Worm (Caenorhabditis elegans) whole organism, young adult: Measurements from ENCODE around the gene R05G6.4.
A peak's percentile ranks its signal among the peaks of the same experiment; 100 is the strongest.

Experiments
- B0019.2 ChIP-seq: fragments of 200-800 bp; sonication (Bioruptor generic); conservative IDR thresholded peaks from 2 replicates; pipeline ENCODE4 v1.3.6; 2022; ENCODE audit warnings: missing genetic modification reagents, missing genetic modification characterization, missing compliant biosample characterization
- C17E4.6 ChIP-seq: fragments of 200-800 bp; sonication (Bioruptor generic); IDR thresholded peaks from 2 replicates; pipeline ENCODE4 v1.3.6; 2022; ENCODE audit warnings: missing genetic modification reagents, missing genetic modification characterization, missing compliant biosample characterization
- D2030.7 ChIP-seq: fragments of 200-800 bp; sonication (Bioruptor generic); IDR thresholded peaks from 2 replicates; pipeline ENCODE4 v1.3.6; 2022; ENCODE audit warnings: missing genetic modification reagents, missing genetic modification characterization, missing compliant biosample characterization
- F33H1.4 ChIP-seq: fragments of 200-800 bp; sonication (Bioruptor generic); IDR thresholded peaks from 2 replicates; pipeline ENCODE4 v1.3.6; 2022; ENCODE audit warnings: missing genetic modification reagents, missing genetic modification characterization, missing compliant biosample characterization
- F49E8.2 ChIP-seq: sonication (generic microtip); optimal IDR thresholded peaks from 3 replicates; lab custom pipeline; 2017; ENCODE audit warnings: missing genetic modification characterization, mild to moderate bottlenecking, missing compliant biosample characterization, antibody characterized with exemption, moderate library complexity; ENCODE audit not compliant: insufficient read depth
- F57A8.1 ChIP-seq: fragments of 200-800 bp; sonication (Bioruptor generic); optimal IDR thresholded peaks from 2 replicates; lab custom pipeline; 2018; ENCODE audit warnings: mild to moderate bottlenecking, missing genetic modification characterization, moderate library complexity, missing compliant biosample characterization
- Y53G8AR.9 ChIP-seq: fragments of 200-800 bp; sonication (Bioruptor generic); conservative IDR thresholded peaks from 2 replicates; pipeline ENCODE4 v1.3.6; 2022; ENCODE audit warnings: missing genetic modification reagents, missing genetic modification characterization, missing compliant biosample characterization
- akir-1 ChIP-seq: fragments of 200-800 bp; sonication (Bioruptor generic); optimal IDR thresholded peaks from 2 replicates; lab custom pipeline; 2018; ENCODE audit warnings: mild to moderate bottlenecking, missing genetic modification characterization, moderate library complexity, missing compliant biosample characterization
- athp-1 ChIP-seq: sonication (generic microtip); optimal IDR thresholded peaks from 2 replicates; lab custom pipeline; 2017; ENCODE audit warnings: mild to moderate bottlenecking, missing genetic modification characterization, missing compliant biosample characterization
- attf-5 ChIP-seq: fragments of 200-800 bp; sonication (Bioruptor generic); optimal IDR thresholded peaks from 2 replicates; lab custom pipeline; 2018; ENCODE audit warnings: mild to moderate bottlenecking, missing genetic modification characterization, missing compliant biosample characterization
- attf-6 ChIP-seq: fragments of 200-800 bp; sonication (Bioruptor generic); IDR thresholded peaks from 2 replicates; pipeline ENCODE4 v1.3.6; 2022; ENCODE audit warnings: missing genetic modification reagents, missing genetic modification characterization, missing compliant biosample characterization
- bed-1 ChIP-seq: fragments of 200-800 bp; sonication (Bioruptor generic); IDR thresholded peaks from 2 replicates; pipeline ENCODE4 v1.3.6; 2022; ENCODE audit warnings: missing genetic modification reagents, missing genetic modification characterization, missing compliant biosample characterization
- bed-2 ChIP-seq: fragments of 200-800 bp; sonication (Bioruptor generic); IDR thresholded peaks from 2 replicates; pipeline ENCODE4 v1.3.6; 2022; ENCODE audit warnings: missing genetic modification reagents, missing genetic modification characterization, missing compliant biosample characterization
- cebp-2 ChIP-seq: fragments of 200-800 bp; sonication (Bioruptor generic); IDR thresholded peaks from 2 replicates; pipeline ENCODE4 v1.3.6; 2022; ENCODE audit warnings: missing genetic modification characterization, missing compliant biosample characterization
- ceh-27 ChIP-seq: fragments of 200-800 bp; sonication (Bioruptor generic); optimal IDR thresholded peaks from 2 replicates; lab custom pipeline; 2018; ENCODE audit warnings: mild to moderate bottlenecking, missing genetic modification characterization, moderate library complexity, missing compliant biosample characterization
- ceh-58 ChIP-seq: fragments of 200-800 bp; sonication (Bioruptor generic); IDR thresholded peaks from 2 replicates; pipeline ENCODE4 v1.3.6; 2022; ENCODE audit warnings: missing genetic modification characterization, missing compliant biosample characterization
- ceh-79 ChIP-seq: sonication (generic microtip); optimal IDR thresholded peaks from 2 replicates; lab custom pipeline; 2017; ENCODE audit warnings: mild to moderate bottlenecking, missing genetic modification characterization, missing compliant biosample characterization
- ceh-91 ChIP-seq: fragments of 200-800 bp; sonication (Bioruptor generic); IDR thresholded peaks from 2 replicates; pipeline ENCODE4 v1.3.6; 2022; ENCODE audit warnings: missing genetic modification reagents, missing genetic modification characterization, missing compliant biosample characterization
- dox-1 ChIP-seq: fragments of 200-800 bp; sonication (Bioruptor generic); IDR thresholded peaks from 2 replicates; pipeline ENCODE4 v1.3.6; 2022; ENCODE audit warnings: missing genetic modification reagents, missing genetic modification characterization, missing compliant biosample characterization
- dpff-1 ChIP-seq: sonication (generic microtip); optimal IDR thresholded peaks from 2 replicates; lab custom pipeline; 2017; ENCODE audit warnings: mild to moderate bottlenecking, missing genetic modification characterization, missing compliant biosample characterization
- gei-17 ChIP-seq: fragments of 200-800 bp; sonication (Bioruptor generic); optimal IDR thresholded peaks from 2 replicates; lab custom pipeline; 2018; ENCODE audit warnings: mild to moderate bottlenecking, missing genetic modification characterization, missing compliant biosample characterization
- hlh-12 ChIP-seq: sonication (generic microtip); optimal IDR thresholded peaks from 2 replicates; lab custom pipeline; 2016; ENCODE audit warnings: missing genetic modification characterization, missing compliant biosample characterization
- hlh-26 ChIP-seq: fragments of 200-800 bp; sonication (Bioruptor generic); conservative IDR thresholded peaks from 2 replicates; pipeline ENCODE4 v1.3.6; 2022; ENCODE audit warnings: missing genetic modification reagents, missing genetic modification characterization, missing compliant biosample characterization
- hmg-1.2 ChIP-seq: fragments of 200-800 bp; sonication (Bioruptor generic); IDR thresholded peaks from 2 replicates; pipeline ENCODE4 v1.3.6; 2022; ENCODE audit warnings: missing genetic modification reagents, missing genetic modification characterization, missing compliant biosample characterization
- hrde-1 ChIP-seq: sonication (generic microtip); optimal IDR thresholded peaks from 2 replicates; lab custom pipeline; 2016; ENCODE audit warnings: missing genetic modification characterization, mild to moderate bottlenecking, missing compliant biosample characterization, moderate library complexity, missing genotype, missing genetic modification reagents, borderline replicate concordance
- hsf-1 ChIP-seq: fragments of 200-800 bp; sonication (Bioruptor generic); IDR thresholded peaks from 2 replicates; pipeline ENCODE4 v1.3.6; 2022; ENCODE audit warnings: missing genetic modification reagents, missing genetic modification characterization, missing compliant biosample characterization
- let-526 ChIP-seq: fragments of 200-800 bp; sonication (Bioruptor generic); IDR thresholded peaks from 2 replicates; pipeline ENCODE4 v1.3.6; 2022; ENCODE audit warnings: missing genetic modification reagents, missing genetic modification characterization, missing compliant biosample characterization
- lin-54 ChIP-seq: fragments of 200-800 bp; sonication (Bioruptor generic); optimal IDR thresholded peaks from 2 replicates; lab custom pipeline; 2018; ENCODE audit warnings: mild to moderate bottlenecking, missing genetic modification characterization, missing compliant biosample characterization
- lir-1 ChIP-seq: fragments of 200-800 bp; sonication (Bioruptor generic); conservative IDR thresholded peaks from 2 replicates; pipeline ENCODE4 v1.3.6; 2022; ENCODE audit warnings: missing genetic modification reagents, missing genetic modification characterization, missing compliant biosample characterization
- lsl-1 ChIP-seq: fragments of 200-800 bp; sonication (Bioruptor generic); optimal IDR thresholded peaks from 2 replicates; lab custom pipeline; 2018; ENCODE audit warnings: mild to moderate bottlenecking, missing genetic modification characterization, moderate library complexity, missing compliant biosample characterization
- madf-6 ChIP-seq: fragments of 200-800 bp; sonication (Bioruptor generic); IDR thresholded peaks from 2 replicates; pipeline ENCODE4 v1.3.6; 2022; ENCODE audit warnings: missing genetic modification reagents, missing genetic modification characterization, missing compliant biosample characterization
- mcd-1 ChIP-seq: fragments of 200-800 bp; sonication (Bioruptor generic); IDR thresholded peaks from 2 replicates; pipeline ENCODE4 v1.3.6; 2022; ENCODE audit warnings: missing genetic modification reagents, missing genetic modification characterization, missing compliant biosample characterization
- mes-4 ChIP-seq: sonication (generic microtip); optimal IDR thresholded peaks from 2 replicates; lab custom pipeline; 2016; ENCODE audit warnings: missing genotype, missing genetic modification characterization, missing compliant biosample characterization
- nfya-2 ChIP-seq: fragments of 200-800 bp; sonication (Bioruptor generic); IDR thresholded peaks from 2 replicates; pipeline ENCODE4 v1.3.6; 2022; ENCODE audit warnings: missing genetic modification reagents, missing genetic modification characterization, missing compliant biosample characterization
- nhr-179 ChIP-seq: sonication (generic microtip); optimal IDR thresholded peaks from 2 replicates; lab custom pipeline; 2016; ENCODE audit warnings: mild to moderate bottlenecking, missing genetic modification characterization, missing compliant biosample characterization
- nhr-90 ChIP-seq: sonication (generic microtip); optimal IDR thresholded peaks from 2 replicates; lab custom pipeline; 2016; ENCODE audit warnings: missing genotype, mild to moderate bottlenecking, missing genetic modification characterization, missing compliant biosample characterization
- rcor-1 ChIP-seq: fragments of 200-800 bp; sonication (Bioruptor generic); IDR thresholded peaks from 2 replicates; pipeline ENCODE4 v1.3.6; 2022; ENCODE audit warnings: missing genetic modification reagents, missing genetic modification characterization, missing compliant biosample characterization
- sea-2 ChIP-seq: fragments of 200-800 bp; sonication (Bioruptor generic); IDR thresholded peaks from 2 replicates; pipeline ENCODE4 v1.3.6; 2022; ENCODE audit warnings: missing genetic modification characterization, missing compliant biosample characterization
- snpc-3.4 ChIP-seq: sonication (generic microtip); optimal IDR thresholded peaks from 2 replicates; lab custom pipeline; 2017; ENCODE audit warnings: missing genetic modification characterization, mild to moderate bottlenecking, missing compliant biosample characterization, antibody characterized with exemption, moderate library complexity, missing genotype, missing genetic modification reagents
- snpc-4 ChIP-seq, 5 experiments: fragments of 150-350 bp in 1 of 5; sonication (generic microtip) in 4 of 5; optimal IDR thresholded peaks; 2 replicates each; lab custom pipeline; 2014 to 2018; ENCODE audit warnings: missing genetic modification characterization in 5 of 5, missing biosample characterization in 3 of 5, antibody characterized with exemption in 2 of 5, mild to moderate bottlenecking in 2 of 5, missing compliant biosample characterization in 2 of 5, missing genotype in 2 of 5, moderate library complexity in 2 of 5, missing genetic modification reagents in 1 of 5
- somi-1 ChIP-seq: fragments of 200-800 bp; sonication (Bioruptor generic); optimal IDR thresholded peaks from 2 replicates; lab custom pipeline; 2018; ENCODE audit warnings: mild to moderate bottlenecking, missing genetic modification characterization, missing compliant biosample characterization
- tbp1 ChIP-seq: fragments of 200-800 bp; sonication (Bioruptor generic); optimal IDR thresholded peaks from 2 replicates; lab custom pipeline; 2018; ENCODE audit warnings: mild to moderate bottlenecking, missing genetic modification characterization, missing compliant biosample characterization
- tbx-9 ChIP-seq: sonication (generic microtip); optimal IDR thresholded peaks from 2 replicates; lab custom pipeline; 2016; ENCODE audit warnings: borderline replicate concordance, missing genetic modification characterization, inconsistent platforms, missing compliant biosample characterization
- tlf-1 ChIP-seq: fragments of 200-800 bp; sonication (Bioruptor generic); optimal IDR thresholded peaks from 2 replicates; lab custom pipeline; 2018; ENCODE audit warnings: mild to moderate bottlenecking, missing genetic modification characterization, missing compliant biosample characterization
- xnd-1 ChIP-seq: sonication (generic microtip); optimal IDR thresholded peaks from 2 replicates; lab custom pipeline; 2016; ENCODE audit warnings: missing genotype, missing genetic modification reagents, missing genetic modification characterization, missing compliant biosample characterization
- zim-3 ChIP-seq: sonication (generic microtip); optimal IDR thresholded peaks from 2 replicates; lab custom pipeline; 2017; ENCODE audit warnings: mild to moderate bottlenecking, missing genetic modification characterization, moderate library complexity, missing compliant biosample characterization
- ztf-18 ChIP-seq: sonication (generic microtip); optimal IDR thresholded peaks from 2 replicates; lab custom pipeline; 2016; ENCODE audit warnings: missing genotype, mild to moderate bottlenecking, missing genetic modification characterization, missing compliant biosample characterization
- ztf-3 ChIP-seq: fragments of 200-800 bp; sonication (Bioruptor generic); optimal IDR thresholded peaks from 2 replicates; lab custom pipeline; 2018; ENCODE audit warnings: mild to moderate bottlenecking, missing genetic modification characterization, missing compliant biosample characterization

The R05G6.4 gene

DNA sequence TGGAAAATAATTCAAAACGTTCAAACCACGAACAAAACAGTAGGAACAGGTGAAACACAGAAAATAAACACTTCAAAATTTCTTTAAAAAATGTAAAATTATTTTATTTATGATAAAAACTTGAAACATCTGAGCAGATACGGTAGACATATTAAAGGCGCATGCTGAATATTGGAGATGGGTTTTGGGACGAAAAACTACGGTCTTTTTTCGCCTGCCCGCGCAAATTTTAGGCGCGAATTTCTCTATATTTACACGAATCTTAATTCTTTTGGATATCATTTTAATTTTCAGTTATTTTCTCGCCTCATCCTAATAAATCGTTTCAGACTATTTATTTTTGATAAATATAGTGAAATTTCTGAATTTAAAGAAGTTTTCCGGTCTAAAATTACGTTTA is 35.3 kb upstream of the R05G6.4 start (continued):
- TF ChIP-seq bed-1: no peak
- peak; percentile 54; the same call in 1 of the 2 replicates for TF ChIP-seq mcd-1 (GFP tag; lab: Robert Waterston, UW)
- no peak for TF ChIP-seq mes-4 (tag; lab: Kevin White, UChicago)
- 0 out of 2 replicates have a peak, but pooled peaks have one; percentile 42 for TF ChIP-seq Y53G8AR.9 (GFP tag; lab: Robert Waterston, UW)
- TF ChIP-seq D2030.7 (GFP tag; lab: Robert Waterston, UW): peak; percentile 93
- TF ChIP-seq ceh-27 (GFP tag; lab: Kevin White, UChicago): no peak
- TF ChIP-seq ceh-91 (GFP tag; lab: Robert Waterston, UW): peak; percentile 92
- TF ChIP-seq tbx-9 (tag; lab: Kevin White, UChicago): no peak
- TF ChIP-seq madf-6 (GFP tag; lab: Robert Waterston, UW): peak; percentile 99
- peak; percentile 48; the same call in 1 of the 2 replicates for TF ChIP-seq lir-1 (GFP tag; lab: Robert Waterston, UW)
- peak; percentile 54 for TF ChIP-seq hmg-1.2
- TF ChIP-seq ceh-58 (GFP tag; lab: Robert Waterston, UW): no peak
- TF ChIP-seq B0019.2: peak; percentile 88
- peak; percentile 85 for TF ChIP-seq lin-54 (GFP tag; lab: Kevin White, UChicago)
- peak; percentile 69 for TF ChIP-seq hrde-1 (tag; lab: Kevin White, UChicago)
- no peak for TF ChIP-seq hlh-26 (GFP tag; lab: Robert Waterston, UW)
- peak; percentile 84 for TF ChIP-seq F49E8.2 (tag; lab: Kevin White, UChicago)
- peak; percentile 95 for TF ChIP-seq xnd-1 (tag; lab: Kevin White, UChicago)
- no peak for TF ChIP-seq nfya-2 (GFP tag; lab: Robert Waterston, UW)
- no peak for TF ChIP-seq cebp-2 (GFP tag; lab: Robert Waterston, UW)
- TF ChIP-seq nhr-179: no peak
- no peak for TF ChIP-seq nhr-90 (tag; lab: Kevin White, UChicago)
- no peak for TF ChIP-seq ztf-3 (GFP tag; lab: Kevin White, UChicago)
- TF ChIP-seq tbp1 (GFP tag; lab: Kevin White, UChicago): peak; percentile 69
- TF ChIP-seq bed-2 (GFP tag; lab: Robert Waterston, UW): no peak
- no peak for TF ChIP-seq dpff-1 (tag; lab: Kevin White, UChicago)
- TF ChIP-seq ztf-18: no peak
- no peak for TF ChIP-seq ceh-79
- TF ChIP-seq attf-6 (GFP tag; lab: Robert Waterston, UW): no peak
- peak; percentile 94 for TF ChIP-seq snpc-3.4 (tag; lab: Kevin White, UChicago)
- no peak for TF ChIP-seq hlh-12 (tag; lab: Kevin White, UChicago)
- TF ChIP-seq C17E4.6: peak; percentile 59; the same call in 1 of the 2 replicates
- no peak for TF ChIP-seq let-526 (GFP tag; lab: Robert Waterston, UW)
- TF ChIP-seq dox-1 (GFP tag; lab: Robert Waterston, UW): peak; percentile 88
- TF ChIP-seq athp-1 (tag; lab: Kevin White, UChicago): peak; percentile 37
- no peak for TF ChIP-seq F57A8.1 (GFP tag; lab: Kevin White, UChicago)
- no peak for TF ChIP-seq somi-1 (GFP tag; lab: Kevin White, UChicago)
- TF ChIP-seq tlf-1 (GFP tag; lab: Kevin White, UChicago): peak; percentile 79
- TF ChIP-seq hsf-1 (GFP tag; lab: Robert Waterston, UW): peak; percentile 73; the same call in 1 of the 2 replicates
- peak; percentile 80 for TF ChIP-seq rcor-1 (GFP tag; lab: Robert Waterston, UW)
- TF ChIP-seq gei-17 (GFP tag; lab: Kevin White, UChicago): no peak
- TF ChIP-seq akir-1 (GFP tag; lab: Kevin White, UChicago): no peak
- TF ChIP-seq attf-5: no peak
- peak; percentile 77 for TF ChIP-seq snpc-4 (GFP tag; optimal IDR thresholded peaks at IDR 0.05; lab: Kevin White, UChicago)
- TF ChIP-seq snpc-4 (tag; optimal IDR thresholded peaks at IDR 0.05; lab: Kevin White, UChicago): peak in 3 of 4 experiments; percentile 40 to 61 (median 41)
- TF ChIP-seq lsl-1: peak; percentile 98
- TF ChIP-seq zim-3 (tag; lab: Kevin White, UChicago): no peak
- no peak for TF ChIP-seq sea-2 (GFP tag; lab: Robert Waterston, UW)
- TF ChIP-seq F33H1.4: peak; percentile 98
